Worm (Caenorhabditis elegans) whole organism, L3 larva: ENCODE data around the gene zip-11.

Source experiments
- R02D3.7 ChIP-seq: fragments of 150-350 bp; optimal IDR thresholded peaks from 2 replicates; lab custom pipeline; 2014; ENCODE audit warnings: missing biosample characterization, missing genetic modification characterization
- ZK546.5 ChIP-seq: sonication (generic microtip); optimal IDR thresholded peaks from 2 replicates; lab custom pipeline; 2017; ENCODE audit warnings: missing biosample characterization, missing genetic modification characterization
- ama-1 ChIP-seq: fragments of 150-350 bp; optimal IDR thresholded peaks from 2 replicates; lab custom pipeline; 2018
- ceh-28 ChIP-seq: fragments of 150-350 bp; optimal IDR thresholded peaks from 2 replicates; lab custom pipeline; 2014; ENCODE audit warnings: missing biosample characterization, missing genetic modification reagents, missing genetic modification characterization
- ceh-82 ChIP-seq: fragments of 150-350 bp; optimal IDR thresholded peaks from 2 replicates; lab custom pipeline; 2014; ENCODE audit warnings: missing biosample characterization, missing genetic modification characterization
- ceh-9 ChIP-seq: sonication (generic microtip); optimal IDR thresholded peaks from 2 replicates; lab custom pipeline; 2018; ENCODE audit warnings: missing biosample characterization, missing genetic modification characterization
- daf-12 ChIP-seq: fragments of 150-350 bp; optimal IDR thresholded peaks from 2 replicates; lab custom pipeline; 2014; ENCODE audit warnings: missing biosample characterization, missing genetic modification reagents, missing genetic modification characterization
- egl-27 ChIP-seq: sonication (generic microtip); optimal IDR thresholded peaks from 4 replicates; lab custom pipeline; 2017; ENCODE audit warnings: missing biosample characterization, missing genetic modification reagents, missing genetic modification characterization
- egl-5 ChIP-seq: fragments of 150-350 bp; optimal IDR thresholded peaks from 2 replicates; lab custom pipeline; 2017; ENCODE audit warnings: missing biosample characterization, missing genetic modification reagents, missing genetic modification characterization, inconsistent platforms
- elt-1 ChIP-seq: fragments of 150-350 bp; optimal IDR thresholded peaks from 2 replicates; lab custom pipeline; 2014; ENCODE audit warnings: missing biosample characterization, missing genetic modification characterization
- elt-2 ChIP-seq: sonication (generic microtip); optimal IDR thresholded peaks from 2 replicates; lab custom pipeline; 2016; ENCODE audit warnings: missing genetic modification reagents, mild to moderate bottlenecking, missing genetic modification characterization, missing compliant biosample characterization
- elt-3 ChIP-seq, 3 experiments: fragments of 150-350 bp in 1 of 3; sonication (generic microtip) in 2 of 3; optimal IDR thresholded peaks; 2 replicates in 2 of 3; 4 replicates in 1 of 3; lab custom pipeline; 2014 to 2017; ENCODE audit warnings: missing biosample characterization in 3 of 3, missing genetic modification characterization in 3 of 3
- eor-1 ChIP-seq, 2 experiments: fragments of 150-350 bp; optimal IDR thresholded peaks; 2 replicates each; lab custom pipeline; 2014 to 2018; ENCODE audit warnings: missing biosample characterization in 2 of 2, missing genetic modification characterization in 2 of 2
- fkh-10 ChIP-seq: sonication (generic microtip); optimal IDR thresholded peaks from 2 replicates; lab custom pipeline; 2017; ENCODE audit warnings: missing biosample characterization, missing genetic modification reagents, missing genetic modification characterization
- fkh-2 ChIP-seq: fragments of 150-350 bp; optimal IDR thresholded peaks from 2 replicates; lab custom pipeline; 2014; ENCODE audit warnings: missing biosample characterization, missing genetic modification reagents, missing genetic modification characterization
- fos-1 ChIP-seq: fragments of 150-350 bp; optimal IDR thresholded peaks from 2 replicates; lab custom pipeline; 2014; ENCODE audit warnings: missing biosample characterization, missing genetic modification characterization
- lin-15B ChIP-seq: fragments of 150-350 bp; optimal IDR thresholded peaks from 2 replicates; lab custom pipeline; 2014; ENCODE audit warnings: missing biosample characterization, missing genetic modification characterization
- lin-39 ChIP-seq: fragments of 150-350 bp; optimal IDR thresholded peaks from 2 replicates; lab custom pipeline; 2018; ENCODE audit warnings: missing biosample characterization, missing genetic modification reagents, missing genetic modification characterization
- lsy-12 ChIP-seq: sonication (generic microtip); optimal IDR thresholded peaks from 2 replicates; lab custom pipeline; 2016; ENCODE audit warnings: mild to moderate bottlenecking, missing genetic modification characterization, missing compliant biosample characterization
- mdl-1 ChIP-seq: fragments of 150-350 bp; optimal IDR thresholded peaks from 2 replicates; lab custom pipeline; 2014; ENCODE audit warnings: missing biosample characterization, missing genetic modification characterization
- mml-1 ChIP-seq: fragments of 150-350 bp; sonication (generic microtip); optimal IDR thresholded peaks from 3 replicates; lab custom pipeline; 2014; ENCODE audit warnings: missing biosample characterization, missing genetic modification characterization
- nfya-1 ChIP-seq: sonication (generic microtip); optimal IDR thresholded peaks from 2 replicates; lab custom pipeline; 2017; ENCODE audit warnings: missing genetic modification characterization, mild to moderate bottlenecking, missing compliant biosample characterization, antibody characterized with exemption, moderate library complexity; ENCODE audit not compliant: insufficient read depth
- nhr-11 ChIP-seq: fragments of 150-350 bp; optimal IDR thresholded peaks from 2 replicates; lab custom pipeline; 2014; ENCODE audit warnings: missing biosample characterization, missing genetic modification characterization
- nhr-12 ChIP-seq: fragments of 150-350 bp; optimal IDR thresholded peaks from 2 replicates; lab custom pipeline; 2014; ENCODE audit warnings: missing biosample characterization, missing genetic modification characterization
- nhr-23 ChIP-seq: fragments of 150-350 bp; optimal IDR thresholded peaks from 2 replicates; lab custom pipeline; 2014; ENCODE audit warnings: missing biosample characterization, missing genetic modification reagents, missing genetic modification characterization
- nhr-25 ChIP-seq: sonication (generic microtip); optimal IDR thresholded peaks from 2 replicates; lab custom pipeline; 2017; ENCODE audit warnings: missing biosample characterization, missing genetic modification characterization
- nhr-28 ChIP-seq: fragments of 150-350 bp; optimal IDR thresholded peaks from 2 replicates; lab custom pipeline; 2014; ENCODE audit warnings: missing biosample characterization, missing genetic modification characterization
- nhr-43 ChIP-seq: sonication (generic microtip); optimal IDR thresholded peaks from 2 replicates; lab custom pipeline; 2016; ENCODE audit warnings: mild to moderate bottlenecking, missing genetic modification characterization, missing compliant biosample characterization; ENCODE audit not compliant: poor library complexity, severe bottlenecking
- nhr-67 ChIP-seq: fragments of 150-350 bp; optimal IDR thresholded peaks from 2 replicates; lab custom pipeline; 2014; ENCODE audit warnings: missing biosample characterization, missing genetic modification characterization
- nhr-77 ChIP-seq: fragments of 150-350 bp; optimal IDR thresholded peaks from 2 replicates; lab custom pipeline; 2014; ENCODE audit warnings: missing biosample characterization, missing genetic modification characterization
- pha-4 ChIP-seq: fragments of 150-350 bp; optimal IDR thresholded peaks from 2 replicates; lab custom pipeline; 2014; ENCODE audit warnings: missing biosample characterization, missing genetic modification reagents, missing genetic modification characterization
- pqm-1 ChIP-seq: fragments of 150-350 bp; optimal IDR thresholded peaks from 2 replicates; lab custom pipeline; 2017; ENCODE audit warnings: missing biosample characterization, missing genetic modification characterization, inconsistent platforms
- skn-1 ChIP-seq: fragments of 150-350 bp; optimal IDR thresholded peaks from 2 replicates; lab custom pipeline; 2014; ENCODE audit warnings: missing biosample characterization, missing genetic modification characterization
- snpc-4 ChIP-seq: fragments of 150-350 bp; optimal IDR thresholded peaks from 2 replicates; lab custom pipeline; 2014; ENCODE audit warnings: missing biosample characterization, missing genetic modification characterization
- tbx-2 ChIP-seq: sonication (generic microtip); optimal IDR thresholded peaks from 2 replicates; lab custom pipeline; 2016; ENCODE audit warnings: mild to moderate bottlenecking, missing genetic modification characterization, missing compliant biosample characterization
- unc-62 ChIP-seq: fragments of 150-350 bp; sonication (generic microtip); optimal IDR thresholded peaks from 4 replicates; lab custom pipeline; 2014; ENCODE audit warnings: missing biosample characterization, missing genetic modification reagents, missing genetic modification characterization
- zag-1 ChIP-seq: fragments of 150-350 bp; optimal IDR thresholded peaks from 2 replicates; lab custom pipeline; 2014; ENCODE audit warnings: missing biosample characterization, missing genetic modification characterization
- ztf-11 ChIP-seq: fragments of 150-350 bp; optimal IDR thresholded peaks from 2 replicates; lab custom pipeline; 2014; ENCODE audit warnings: missing biosample characterization, missing genetic modification characterization
- ztf-4 ChIP-seq: fragments of 150-350 bp; optimal IDR thresholded peaks from 2 replicates; lab custom pipeline; 2014; ENCODE audit warnings: missing biosample characterization, missing genetic modification characterization

The zip-11 gene

ce11 chrIV:3278822-3279221 is 32.3 kb upstream of the zip-11 start:
- TF ChIP-seq fkh-2 (tag; lab: Kevin White, UChicago) (no peak), ztf-11 (tag; lab: Kevin White, UChicago) (no peak), ceh-28 (no peak), lin-39 (tag; lab: Kevin White, UChicago) (no peak), pqm-1 (tag; lab: Kevin White, UChicago) (no peak), elt-3 (tag; optimal IDR thresholded peaks at IDR 0.05; lab: Kevin White, UChicago) (no peak), ztf-4 (tag; lab: Kevin White, UChicago) (no peak), nhr-67 (tag; lab: Kevin White, UChicago) (no peak), daf-12 (tag; lab: Kevin White, UChicago) (no peak), mml-1 (tag; lab: Kevin White, UChicago) (no peak), nhr-12 (tag; lab: Kevin White, UChicago) (no peak), nhr-43 (tag; lab: Kevin White, UChicago) (no peak), R02D3.7 (tag; lab: Kevin White, UChicago) (no peak)

DNA sequence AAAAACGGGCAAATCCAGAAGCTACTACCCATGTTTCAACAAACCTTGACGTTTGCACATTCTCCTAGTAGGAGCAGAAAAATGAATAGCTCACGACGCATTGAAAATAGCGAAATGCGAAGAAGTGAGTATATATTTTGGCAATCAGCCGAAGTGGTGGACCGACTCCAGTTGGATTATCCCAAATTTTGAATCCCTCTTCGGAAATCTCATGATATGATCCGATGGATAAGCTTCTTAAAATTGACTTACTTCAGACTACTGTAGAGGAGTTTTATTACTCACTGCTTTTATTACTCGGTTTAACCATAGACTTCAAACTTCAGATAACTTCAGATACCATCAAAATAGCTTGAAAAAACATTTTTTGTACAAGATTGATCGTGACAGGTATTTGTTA is 21.8 kb upstream of the zip-11 start, which contains the start of gene gcy-23:
TSS of gene gcy-23 (minus strand) at position 101 of the 400 bp plus-strand sequence.
- TF ChIP-seq lin-39 (tag; lab: Kevin White, UChicago) = no peak
- TF ChIP-seq ceh-9 (tag; lab: Kevin White, UChicago) = no peak
- no peak for TF ChIP-seq ZK546.5 (tag; lab: Kevin White, UChicago)
- no peak for TF ChIP-seq nhr-23 (tag; lab: Kevin White, UChicago)
- TF ChIP-seq nhr-77 (tag; lab: Kevin White, UChicago) = no peak
- TF ChIP-seq ztf-11 (tag; lab: Kevin White, UChicago) = no peak
- TF ChIP-seq tbx-2 = no peak
- TF ChIP-seq fkh-2 (tag; lab: Kevin White, UChicago) = no peak
- no peak for TF ChIP-seq elt-2 (tag; lab: Kevin White, UChicago)
- TF ChIP-seq nhr-67 (tag; lab: Kevin White, UChicago) = no peak
- TF ChIP-seq nhr-43 (tag; lab: Kevin White, UChicago) = no peak
- TF ChIP-seq mdl-1 (tag; lab: Kevin White, UChicago) = no peak
- TF ChIP-seq pha-4 (tag; lab: Kevin White, UChicago) = no peak

- TF ChIP-seq nhr-25 (tag; lab: Kevin White, UChicago) (peak; percentile 62), mml-1 (tag; lab: Kevin White, UChicago) (no peak)
- TF ChIP-seq, all 47 proteins: peak for 1
These were observed 19.0 kb upstream of the zip-11 start, which contains the start of gene W08E12.8 for ce11 chrIV:3291977-3292561. TSS of gene W08E12.8 (plus strand) at chrIV:3292371.

DNA sequence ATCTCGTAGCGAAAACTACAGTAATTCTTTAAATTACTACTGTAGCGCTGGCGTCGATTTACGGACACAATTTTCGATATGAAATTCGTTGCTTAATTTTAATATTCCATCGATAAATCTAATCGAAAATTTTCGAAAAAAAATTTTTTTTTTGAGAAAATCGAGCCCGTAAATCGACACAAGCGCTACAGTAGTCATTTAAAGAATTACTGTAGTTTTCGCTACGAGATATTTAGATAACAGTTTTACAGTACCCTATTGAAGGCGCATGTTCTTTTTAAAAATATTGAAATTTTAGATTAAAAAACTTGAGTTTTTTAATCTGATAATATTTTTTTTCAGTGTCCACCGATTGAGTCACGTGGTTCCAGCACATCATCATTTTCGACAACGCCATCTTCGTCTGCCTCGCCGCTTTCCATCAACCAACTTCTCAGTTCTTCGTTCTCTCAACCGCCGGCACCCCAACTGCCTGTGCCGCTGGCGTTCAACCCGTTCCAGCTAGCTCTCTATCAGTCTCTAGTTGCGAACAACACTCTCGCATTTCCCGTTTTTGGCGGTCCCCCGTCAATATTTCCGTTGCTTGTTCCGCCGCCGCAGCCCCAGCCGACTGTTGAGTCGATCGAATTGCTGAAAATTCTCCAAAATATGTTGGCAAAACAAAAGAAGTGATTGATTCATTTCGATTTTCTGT is 17.1 kb upstream of the zip-11 start:
- TF ChIP-seq ceh-82 (tag; lab: Kevin White, UChicago) = no peak
- no peak for TF ChIP-seq elt-3 (tag; optimal IDR thresholded peaks at IDR 0.05; lab: Kevin White, UChicago)
- no peak for TF ChIP-seq snpc-4 (tag; lab: Kevin White, UChicago)
- TF ChIP-seq lsy-12 = no peak
- TF ChIP-seq nhr-25 (tag; lab: Kevin White, UChicago) = no peak
- no peak for TF ChIP-seq skn-1

ce11 chrIV:3294553-3295185 is 16.4 kb upstream of the zip-11 start, which contains the start of gene W08E12.7:
TSS of gene W08E12.7 (plus strand) at chrIV:3295135.
- TF ChIP-seq ceh-28 = peak; percentile 83
- peak; percentile 82 for TF ChIP-seq nhr-11 (tag; lab: Kevin White, UChicago)
- no peak for TF ChIP-seq zag-1
- TF ChIP-seq fkh-10 (GFP tag; lab: Kevin White, UChicago) = peak; percentile 87
- peak; percentile 26 for TF ChIP-seq ZK546.5 (tag; lab: Kevin White, UChicago)
- peak; percentile 52 for TF ChIP-seq unc-62 (GFP tag; lab: Kevin White, UChicago)
- TF ChIP-seq eor-1 (tag; optimal IDR thresholded peaks at IDR 0.05; lab: Kevin White, UChicago) = no peak
- peak; percentile 24 for TF ChIP-seq mdl-1 (tag; lab: Kevin White, UChicago)
- TF ChIP-seq fkh-2 (tag; lab: Kevin White, UChicago) = no peak
- TF ChIP-seq skn-1 = peak; percentile 81
- TF ChIP-seq egl-27 (tag; lab: Kevin White, UChicago) = peak; percentile 5
- TF ChIP-seq lin-15B (tag; lab: Kevin White, UChicago) = peak; percentile 99
- TF ChIP-seq snpc-4 (tag; lab: Kevin White, UChicago) = peak; percentile 93
- TF ChIP-seq nhr-67 (tag; lab: Kevin White, UChicago) = peak; percentile 31
- peak; percentile 80 for TF ChIP-seq lin-39 (tag; lab: Kevin White, UChicago)
- peak; percentile 27 for TF ChIP-seq nhr-28 (tag; lab: Kevin White, UChicago)
- peak; percentile 93 for TF ChIP-seq nfya-1
- peak; percentile 88 for TF ChIP-seq ama-1 (lab: Kevin White, UChicago)
- no peak for TF ChIP-seq ztf-11 (tag; lab: Kevin White, UChicago)
- TF ChIP-seq nhr-25 (tag; lab: Kevin White, UChicago) = peak; percentile 95
- TF ChIP-seq fos-1 (tag; lab: Kevin White, UChicago) = peak; percentile 32
- peak; percentile 76 for TF ChIP-seq lsy-12
- peak; percentile 71 for TF ChIP-seq elt-2 (tag; lab: Kevin White, UChicago)
- TF ChIP-seq elt-1 (tag; lab: Kevin White, UChicago) = no peak
- peak; percentile 100 for TF ChIP-seq pha-4 (tag; lab: Kevin White, UChicago)
- TF ChIP-seq egl-5 (tag; lab: Kevin White, UChicago) = peak; percentile 74
- peak; percentile 80 for TF ChIP-seq pqm-1 (tag; lab: Kevin White, UChicago)
